Worm (Caenorhabditis elegans): ENCODE measurements around the gene lir-3.

The lir-3 gene

ce11 chrII:11221771-11222355 is 37.3 kb upstream of the lir-3 start, which contains the start of gene plpr-1:
plpr-1 (plus strand) TSS chrII:11222305.
- TF ChIP-seq unc-3 (GFP tag; conservative IDR thresholded peaks at IDR 0.05) (no peak), unc-3 (tag; optimal IDR thresholded peaks at IDR 0.05) (no peak), ets-4 (tag; optimal IDR thresholded peaks at IDR 0.05) (peak; percentile 19), pros-1 (tag; optimal IDR thresholded peaks at IDR 0.05) (no peak), madf-2 (tag; optimal IDR thresholded peaks at IDR 0.05) (no peak)

- no peak for TF ChIP-seq gmeb-2 (tag; optimal IDR thresholded peaks at IDR 0.05)
Measured at ce11 chrII:11205783-11206182, 21.2 kb upstream of the lir-3 start.

ce11 chrII:11204731-11205130 is 20.1 kb upstream of the lir-3 start:
- TF ChIP-seq fkh-6 (tag; optimal IDR thresholded peaks at IDR 0.05) (no peak), hlh-8 (tag; optimal IDR thresholded peaks at IDR 0.05) (no peak), hlh-30 (tag; optimal IDR thresholded peaks at IDR 0.05; ENCODE audit: insufficient read depth) (no peak), dve-1 (tag; optimal IDR thresholded peaks at IDR 0.05) (no peak), madf-2 (tag; optimal IDR thresholded peaks at IDR 0.05) (no peak), unc-3 (GFP tag; conservative IDR thresholded peaks at IDR 0.05) (no peak), unc-3 (tag; optimal IDR thresholded peaks at IDR 0.05) (no peak), mec-3 (tag; optimal IDR thresholded peaks at IDR 0.05; ENCODE audit: borderline replicate concordance) (no peak), ceh-14 (tag; optimal IDR thresholded peaks at IDR 0.05) (no peak), tbx-7 (tag; optimal IDR thresholded peaks at IDR 0.05) (no peak), ref-2 (tag; optimal IDR thresholded peaks at IDR 0.05) (no peak), sdc-2 (tag; optimal IDR thresholded peaks at IDR 0.05) (no peak), pha-2 (tag; optimal IDR thresholded peaks at IDR 0.05) (no peak), zip-5 (tag; optimal IDR thresholded peaks at IDR 0.05) (no peak), ahr-1 (tag; optimal IDR thresholded peaks at IDR 0.05) (no peak)

ce11 chrII:11202581-11203271 is 18.1 kb upstream of the lir-3 start, which contains the start of gene srap-1:
srap-1 (plus strand) TSS chrII:11203221.
- no peak for TF ChIP-seq syd-9 (tag; optimal IDR thresholded peaks at IDR 0.05)
- no peak for TF ChIP-seq unc-55 (GFP tag; optimal IDR thresholded peaks at IDR 0.05)
- no peak for TF ChIP-seq ceh-2 (tag; optimal IDR thresholded peaks at IDR 0.05)
- TF ChIP-seq nfya-1 (tag; optimal IDR thresholded peaks at IDR 0.05), result no peak
- TF ChIP-seq ceh-22 (tag; optimal IDR thresholded peaks at IDR 0.05), result no peak
- no peak for TF ChIP-seq pros-1 (tag; optimal IDR thresholded peaks at IDR 0.05)

- TF ChIP-seq lim-6 (tag; optimal IDR thresholded peaks at IDR 0.05) (no peak), hlh-8 (tag; optimal IDR thresholded peaks at IDR 0.05) (no peak)
Measured at ce11 chrII:11200234-11200755, 15.7 kb upstream of the lir-3 start.

- no peak for TF ChIP-seq nhr-11 (tag; optimal IDR thresholded peaks at IDR 0.05)
Measured at ce11 chrII:11193523-11193922, 8.9 kb upstream of the lir-3 start.

ce11 chrII:11192488-11192887 is 7.9 kb upstream of the lir-3 start:
- TF ChIP-seq unc-42 (tag; optimal IDR thresholded peaks at IDR 0.05), result no peak
- TF ChIP-seq tbx-7 (tag; optimal IDR thresholded peaks at IDR 0.05), result no peak
- no peak for TF ChIP-seq ceh-24 (tag; optimal IDR thresholded peaks at IDR 0.05)
- TF ChIP-seq nfya-1 (tag; optimal IDR thresholded peaks at IDR 0.05), result no peak
